Worm (Caenorhabditis elegans) whole organism, L1 larva: ENCODE data around the gene Y69E1A.4.

Experiments used
- alr-1 ChIP-seq: fragments of 200-800 bp; sonication (Bioruptor generic); optimal IDR thresholded peaks from 2 replicates; lab custom pipeline; 2018; ENCODE audit warnings: borderline replicate concordance, mild to moderate bottlenecking, missing genetic modification characterization, missing compliant biosample characterization
- blmp-1 ChIP-seq: fragments of 150-350 bp; optimal IDR thresholded peaks from 2 replicates; lab custom pipeline; 2014; ENCODE audit warnings: missing biosample characterization, missing genetic modification characterization
- ceh-8 ChIP-seq: fragments of 200-800 bp; sonication (Bioruptor generic); optimal IDR thresholded peaks from 2 replicates; lab custom pipeline; 2018; ENCODE audit warnings: mild to moderate bottlenecking, missing genetic modification characterization, moderate library complexity, missing compliant biosample characterization
- egl-27 ChIP-seq, 2 experiments: fragments of 150-350 bp in 1 of 2; sonication (generic microtip); optimal IDR thresholded peaks; 3 replicates each; lab custom pipeline; 2017 to 2018; ENCODE audit warnings: missing biosample characterization in 2 of 2, missing genetic modification characterization in 2 of 2, missing genetic modification reagents in 2 of 2
- lir-3 ChIP-seq: sonication (generic microtip); optimal IDR thresholded peaks from 2 replicates; lab custom pipeline; 2016; ENCODE audit warnings: mild to moderate bottlenecking, missing genetic modification characterization, moderate library complexity, missing compliant biosample characterization; ENCODE audit not compliant: poor library complexity
- mdl-1 ChIP-seq, 2 experiments: fragments of 150-350 bp; optimal IDR thresholded peaks; 2 replicates each; lab custom pipeline; 2014 to 2017; ENCODE audit warnings: missing biosample characterization in 2 of 2, missing genetic modification characterization in 2 of 2, inconsistent platforms in 1 of 2
- mep-1 ChIP-seq: fragments of 150-350 bp; optimal IDR thresholded peaks from 2 replicates; lab custom pipeline; 2014; ENCODE audit warnings: missing biosample characterization, missing genetic modification characterization
- nhr-47 ChIP-seq: sonication (generic microtip); optimal IDR thresholded peaks from 2 replicates; lab custom pipeline; 2016; ENCODE audit warnings: mild to moderate bottlenecking, missing genetic modification characterization, moderate library complexity, missing compliant biosample characterization
- nhr-77 ChIP-seq: fragments of 150-350 bp; optimal IDR thresholded peaks from 2 replicates; lab custom pipeline; 2014; ENCODE audit warnings: missing biosample characterization, missing genetic modification characterization
- swsn-7 ChIP-seq: sonication (generic microtip); optimal IDR thresholded peaks from 2 replicates; lab custom pipeline; 2016; ENCODE audit warnings: missing genetic modification characterization, missing compliant biosample characterization
- zag-1 ChIP-seq: fragments of 150-350 bp; optimal IDR thresholded peaks from 2 replicates; lab custom pipeline; 2014; ENCODE audit warnings: missing biosample characterization, missing genetic modification characterization

DNA sequence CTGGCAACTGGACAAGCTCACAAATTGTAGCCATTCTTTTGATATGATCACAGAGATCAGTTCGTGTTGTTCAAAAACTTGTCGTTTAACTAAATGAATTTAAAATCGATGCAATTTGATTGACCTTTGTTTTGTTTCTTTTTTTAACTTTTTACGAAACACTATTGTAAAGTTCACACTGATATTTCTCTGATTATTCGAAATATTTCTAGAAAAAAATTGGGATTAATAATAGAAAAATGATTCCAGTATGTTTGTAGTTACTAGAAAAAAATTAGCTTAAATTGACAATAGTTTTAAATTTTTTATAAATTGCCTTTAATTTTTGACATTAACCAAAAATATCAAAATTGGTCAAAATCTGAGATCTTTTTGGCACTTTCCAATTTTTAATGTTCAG is 45.8 kb upstream of the Y69E1A.4 start, which contains the start of gene ZK596.2:
- TF ChIP-seq mep-1 (tag; lab: Kevin White, UChicago), result no peak
- TF ChIP-seq nhr-77 (tag; lab: Kevin White, UChicago), result no peak
- no peak for TF ChIP-seq mdl-1 (tag; optimal IDR thresholded peaks at IDR 0.05; lab: Kevin White, UChicago)
- TF ChIP-seq egl-27 (tag; optimal IDR thresholded peaks at IDR 0.05; lab: Kevin White, UChicago), result no peak
- TF ChIP-seq zag-1 (tag; lab: Kevin White, UChicago), result no peak
- TF ChIP-seq lir-3, result no peak
- TF ChIP-seq swsn-7 (tag; lab: Kevin White, UChicago), result no peak
- TF ChIP-seq ceh-8 (GFP tag; lab: Kevin White, UChicago), result no peak
- no peak for TF ChIP-seq nhr-47
- TF ChIP-seq alr-1, result no peak
- TF ChIP-seq blmp-1, result no peak
